Worm (Caenorhabditis elegans) whole organism, L1 larva: Measurements from ENCODE around the gene clec-40.

Source experiments
- ama-1 ChIP-seq: fragments of 150-350 bp; optimal IDR thresholded peaks from 2 replicates; lab custom pipeline; 2014
- snu-23 ChIP-seq: sonication (generic microtip); optimal IDR thresholded peaks from 2 replicates; lab custom pipeline; 2016; ENCODE audit warnings: missing genetic modification characterization, missing compliant biosample characterization
- zag-1 ChIP-seq: fragments of 150-350 bp; optimal IDR thresholded peaks from 2 replicates; lab custom pipeline; 2014; ENCODE audit warnings: missing biosample characterization, missing genetic modification characterization
- ztf-4 ChIP-seq: fragments of 150-350 bp; optimal IDR thresholded peaks from 2 replicates; lab custom pipeline; 2014; ENCODE audit warnings: missing biosample characterization, missing genetic modification characterization

- no peak for TF ChIP-seq snu-23 (GFP tag; lab: Kevin White, UChicago)
- TF ChIP-seq ztf-4 (tag; lab: Kevin White, UChicago): no peak
- TF ChIP-seq ama-1: no peak
- no peak for TF ChIP-seq zag-1
Measured at ce11 chrV:16840283-16840682, 578 bp downstream of the clec-40 start.
